Worm (Caenorhabditis elegans): ENCODE measurements around the gene gly-6.

DNA sequence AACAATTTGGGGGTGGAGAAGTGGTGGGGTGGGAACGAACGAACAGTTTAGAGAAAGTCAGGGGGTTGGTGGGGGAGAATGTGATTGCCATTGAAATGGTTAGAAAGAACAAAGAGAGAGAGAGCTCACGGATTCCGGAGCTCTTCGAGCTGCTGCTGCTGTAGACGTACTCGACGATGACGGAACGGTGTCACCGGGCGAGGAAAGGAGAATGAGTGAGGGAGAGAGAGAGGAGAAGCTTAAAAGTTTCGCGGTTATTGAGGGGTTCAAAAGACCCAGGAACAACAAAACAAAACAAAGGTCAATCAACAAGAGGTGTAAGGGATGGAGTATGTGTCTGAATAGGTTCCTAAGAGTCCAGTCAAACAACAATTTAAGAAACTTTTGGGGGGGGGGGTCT is 54.8 kb downstream of the gly-6 start:
- TF ChIP-seq flt-1 (GFP tag; IDR thresholded peaks at IDR 0.05) (no peak; the same call in 1 of the 2 replicates), ztf-29 (GFP tag; IDR thresholded peaks at IDR 0.05) (no peak), klf-2 (GFP tag; conservative IDR thresholded peaks at IDR 0.05) (no peak), T22C8.4 (GFP tag; IDR thresholded peaks at IDR 0.05) (no peak), ztf-23 (GFP tag; IDR thresholded peaks at IDR 0.05) (no peak), ref-1 (GFP tag; conservative IDR thresholded peaks at IDR 0.05) (no peak)

Data from whole organism, midembryonic.